Worm (Caenorhabditis elegans) whole organism, mixed stage, embryonic: ENCODE measurements around the gene sec-61.A.

Source experiments
- M03D4.4 ChIP-seq: sonication (generic microtip); optimal IDR thresholded peaks from 2 replicates; lab custom pipeline; 2017; ENCODE audit warnings: mild to moderate bottlenecking, missing genetic modification characterization, missing compliant biosample characterization
- bed-3 ChIP-seq: fragments of 200-800 bp; sonication (Bioruptor generic); optimal IDR thresholded peaks from 3 replicates; lab custom pipeline; 2018; ENCODE audit warnings: mild to moderate bottlenecking, missing genetic modification characterization, moderate library complexity, missing compliant biosample characterization
- blmp-1 ChIP-seq: fragments of 150-350 bp; optimal IDR thresholded peaks from 2 replicates; lab custom pipeline; 2014; ENCODE audit warnings: missing biosample characterization, missing genetic modification characterization
- ceh-39 ChIP-seq: fragments of 150-350 bp; optimal IDR thresholded peaks from 2 replicates; lab custom pipeline; 2014; ENCODE audit warnings: missing biosample characterization, missing genetic modification characterization
- ceh-43 ChIP-seq: fragments of 200-800 bp; sonication (Bioruptor generic); optimal IDR thresholded peaks from 2 replicates; lab custom pipeline; 2018; ENCODE audit warnings: mild to moderate bottlenecking, missing genetic modification characterization, moderate library complexity, missing compliant biosample characterization
- ceh-83 ChIP-seq: fragments of 200-800 bp; sonication (Bioruptor generic); optimal IDR thresholded peaks from 2 replicates; lab custom pipeline; 2018; ENCODE audit warnings: mild to moderate bottlenecking, missing genetic modification characterization, missing compliant biosample characterization
- ces-1 ChIP-seq: fragments of 150-350 bp; optimal IDR thresholded peaks from 2 replicates; lab custom pipeline; 2014; ENCODE audit warnings: missing biosample characterization, missing genetic modification reagents, missing genetic modification characterization
- cnd-1 ChIP-seq: fragments of 200-800 bp; sonication (Bioruptor generic); optimal IDR thresholded peaks from 2 replicates; lab custom pipeline; 2018; ENCODE audit warnings: mild to moderate bottlenecking, missing genetic modification characterization, missing compliant biosample characterization
- drap-1 ChIP-seq: fragments of 200-800 bp; sonication (Bioruptor generic); optimal IDR thresholded peaks from 3 replicates; lab custom pipeline; 2018; ENCODE audit warnings: mild to moderate bottlenecking, missing genetic modification characterization, missing compliant biosample characterization
- elt-1 ChIP-seq: sonication (generic microtip); optimal IDR thresholded peaks from 2 replicates; lab custom pipeline; 2017; ENCODE audit warnings: missing genetic modification characterization, mild to moderate bottlenecking, missing compliant biosample characterization, antibody characterized with exemption, moderate library complexity, borderline replicate concordance; ENCODE audit not compliant: insufficient read depth
- elt-3 ChIP-seq: fragments of 150-350 bp; optimal IDR thresholded peaks from 2 replicates; lab custom pipeline; 2014; ENCODE audit warnings: missing biosample characterization, missing genetic modification characterization
- flh-1 ChIP-seq: fragments of 200-800 bp; sonication (Bioruptor generic); optimal IDR thresholded peaks from 2 replicates; lab custom pipeline; 2018; ENCODE audit warnings: mild to moderate bottlenecking, missing genetic modification characterization, moderate library complexity, missing compliant biosample characterization
- ham-2 ChIP-seq: fragments of 200-800 bp; sonication (Bioruptor generic); optimal IDR thresholded peaks from 2 replicates; lab custom pipeline; 2018; ENCODE audit warnings: mild to moderate bottlenecking, missing genetic modification characterization, missing compliant biosample characterization
- hlh-1 ChIP-seq: fragments of 150-350 bp; optimal IDR thresholded peaks from 2 replicates; lab custom pipeline; 2014; ENCODE audit warnings: missing biosample characterization, missing genetic modification reagents, missing genetic modification characterization
- lin-13 ChIP-seq: fragments of 150-350 bp; optimal IDR thresholded peaks from 2 replicates; lab custom pipeline; 2014; ENCODE audit warnings: missing biosample characterization, missing genetic modification characterization
- lin-32 ChIP-seq: fragments of 200-800 bp; sonication (Bioruptor generic); optimal IDR thresholded peaks from 2 replicates; lab custom pipeline; 2018; ENCODE audit warnings: mild to moderate bottlenecking, missing genetic modification characterization, missing compliant biosample characterization
- lsy-2 ChIP-seq: fragments of 150-350 bp; optimal IDR thresholded peaks from 2 replicates; lab custom pipeline; 2014; ENCODE audit warnings: missing biosample characterization, missing genetic modification characterization
- mab-5 ChIP-seq: fragments of 150-350 bp; optimal IDR thresholded peaks from 2 replicates; lab custom pipeline; 2014; ENCODE audit warnings: missing biosample characterization, missing genetic modification characterization
- mep-1 ChIP-seq: fragments of 150-350 bp; optimal IDR thresholded peaks from 2 replicates; lab custom pipeline; 2017; ENCODE audit warnings: missing biosample characterization, missing genetic modification reagents, missing genetic modification characterization, inconsistent platforms
- mls-2 ChIP-seq: sonication (generic microtip); optimal IDR thresholded peaks from 2 replicates; lab custom pipeline; 2016; ENCODE audit warnings: mild to moderate bottlenecking, missing genetic modification characterization, moderate library complexity, missing compliant biosample characterization
- nhr-12 ChIP-seq: fragments of 150-350 bp; optimal IDR thresholded peaks from 2 replicates; lab custom pipeline; 2014; ENCODE audit warnings: missing biosample characterization, missing genetic modification characterization
- nhr-2 ChIP-seq: fragments of 150-350 bp; optimal IDR thresholded peaks from 2 replicates; lab custom pipeline; 2014; ENCODE audit warnings: missing biosample characterization, missing genetic modification characterization
- nhr-237 ChIP-seq: fragments of 150-350 bp; optimal IDR thresholded peaks from 2 replicates; lab custom pipeline; 2014; ENCODE audit warnings: missing biosample characterization, missing genetic modification characterization
- nhr-28 ChIP-seq: fragments of 150-350 bp; optimal IDR thresholded peaks from 2 replicates; lab custom pipeline; 2014; ENCODE audit warnings: missing biosample characterization, missing genetic modification characterization
- nhr-76 ChIP-seq: sonication (generic microtip); optimal IDR thresholded peaks from 2 replicates; lab custom pipeline; 2017; ENCODE audit warnings: missing biosample characterization, missing genetic modification characterization
- pha-4 ChIP-seq: fragments of 150-350 bp; optimal IDR thresholded peaks from 2 replicates; lab custom pipeline; 2018; ENCODE audit warnings: missing biosample characterization, missing genetic modification reagents, missing genetic modification characterization
- sem-2 ChIP-seq: fragments of 200-800 bp; sonication (Bioruptor generic); optimal IDR thresholded peaks from 2 replicates; lab custom pipeline; 2018; ENCODE audit warnings: mild to moderate bottlenecking, missing genetic modification characterization, missing compliant biosample characterization
- snpc-4 ChIP-seq: fragments of 150-350 bp; optimal IDR thresholded peaks from 2 replicates; lab custom pipeline; 2014; ENCODE audit warnings: missing biosample characterization, missing genetic modification characterization
- sptf-1 ChIP-seq: sonication (generic microtip); optimal IDR thresholded peaks from 2 replicates; lab custom pipeline; 2017; ENCODE audit warnings: mild to moderate bottlenecking, missing genetic modification characterization, moderate library complexity, missing compliant biosample characterization
- tbx-8 ChIP-seq: fragments of 200-800 bp; sonication (Bioruptor generic); optimal IDR thresholded peaks from 2 replicates; lab custom pipeline; 2018; ENCODE audit warnings: mild to moderate bottlenecking, missing genetic modification characterization, moderate library complexity, missing compliant biosample characterization
- unc-120 ChIP-seq: sonication (generic microtip); optimal IDR thresholded peaks from 2 replicates; lab custom pipeline; 2017; ENCODE audit warnings: missing genetic modification characterization, missing compliant biosample characterization; ENCODE audit not compliant: poor library complexity, severe bottlenecking
- unc-39 ChIP-seq: fragments of 150-350 bp; optimal IDR thresholded peaks from 2 replicates; lab custom pipeline; 2014; ENCODE audit warnings: missing biosample characterization, missing genetic modification characterization
- unc-62 ChIP-seq: fragments of 150-350 bp; optimal IDR thresholded peaks from 2 replicates; lab custom pipeline; 2014; ENCODE audit warnings: missing biosample characterization, missing genetic modification reagents, missing genetic modification characterization
- zip-8 ChIP-seq: fragments of 150-350 bp; optimal IDR thresholded peaks from 2 replicates; lab custom pipeline; 2014; ENCODE audit warnings: missing biosample characterization, missing genetic modification characterization
- ztf-11 ChIP-seq: fragments of 150-350 bp; optimal IDR thresholded peaks from 2 replicates; lab custom pipeline; 2014; ENCODE audit warnings: missing biosample characterization, missing genetic modification characterization

sec-61.A gene

ce11 chrIV:14799186-14799585 lies 25.9 kb downstream of the sec-61.A start, which contains the start of gene Y57G11C.14:
Y57G11C.14 (plus strand) TSS chrIV:14799311.
- TF ChIP-seq bed-3 (GFP tag; lab: Kevin White, UChicago) (no peak), M03D4.4 (tag; lab: Kevin White, UChicago) (no peak), ztf-11 (tag; lab: Kevin White, UChicago) (no peak), nhr-237 (tag; lab: Kevin White, UChicago) (no peak)
- TF ChIP-seq, all 35 proteins: peak for 0

- TF ChIP-seq ces-1 (no peak), lin-32 (GFP tag; lab: Kevin White, UChicago) (no peak), tbx-8 (GFP tag; lab: Kevin White, UChicago) (no peak), ceh-43 (GFP tag; lab: Kevin White, UChicago) (no peak), nhr-2 (tag; lab: Kevin White, UChicago) (no peak), nhr-237 (tag; lab: Kevin White, UChicago) (no peak), elt-3 (tag; lab: Kevin White, UChicago) (no peak), zip-8 (no peak), cnd-1 (no peak), pha-4 (tag; lab: Kevin White, UChicago) (no peak), nhr-12 (tag; lab: Kevin White, UChicago) (no peak), flh-1 (GFP tag; lab: Kevin White, UChicago) (no peak), ceh-39 (tag; lab: Kevin White, UChicago) (no peak), ztf-11 (tag; lab: Kevin White, UChicago) (no peak), sptf-1 (tag; lab: Kevin White, UChicago) (no peak)
Measured at ce11 chrIV:14797849-14798248, 27.2 kb downstream of the sec-61.A start, which contains the start of gene arl-8. arl-8 (plus strand) TSS chrIV:14798149.

- no peak for TF ChIP-seq tbx-8 (GFP tag; lab: Kevin White, UChicago)
- no peak for TF ChIP-seq mep-1 (tag; lab: Kevin White, UChicago)
- TF ChIP-seq ztf-11 (tag; lab: Kevin White, UChicago), result no peak
- no peak for TF ChIP-seq nhr-28 (tag; lab: Kevin White, UChicago)
- no peak for TF ChIP-seq pha-4 (tag; lab: Kevin White, UChicago)
- TF ChIP-seq blmp-1 (tag; lab: Kevin White, UChicago), result no peak
- TF ChIP-seq elt-3 (tag; lab: Kevin White, UChicago), result no peak
- TF ChIP-seq ceh-83, result no peak
- no peak for TF ChIP-seq ces-1
- TF ChIP-seq ham-2 (GFP tag; lab: Kevin White, UChicago), result no peak
- no peak for TF ChIP-seq flh-1 (GFP tag; lab: Kevin White, UChicago)
- TF ChIP-seq cnd-1, result no peak
- TF ChIP-seq mab-5 (tag; lab: Kevin White, UChicago), result no peak
Measured at ce11 chrIV:14797354-14797753, 27.7 kb downstream of the sec-61.A start, which contains the start of the genes Y57G11C.1147 and nuo-3. Y57G11C.1147 (minus strand) TSS chrIV:14797514. nuo-3 (minus strand) TSS chrIV:14797544.

ce11 chrIV:14795918-14796488 lies 29.1 kb downstream of the sec-61.A start, which contains the start of gene coq-3:
coq-3 (minus strand) TSS chrIV:14796324.
- TF ChIP-seq snpc-4 (tag; lab: Kevin White, UChicago), result no peak
- TF ChIP-seq lin-13, result no peak
- TF ChIP-seq nhr-2 (tag; lab: Kevin White, UChicago), result no peak
- no peak for TF ChIP-seq nhr-76 (tag; lab: Kevin White, UChicago)
- TF ChIP-seq ceh-39 (tag; lab: Kevin White, UChicago), result no peak
- TF ChIP-seq sptf-1 (tag; lab: Kevin White, UChicago), result no peak

ce11 chrIV:14793900-14794624 lies 31.0 kb downstream of the sec-61.A start:
- TF ChIP-seq tbx-8 (GFP tag; lab: Kevin White, UChicago) (no peak), elt-3 (tag; lab: Kevin White, UChicago) (no peak), hlh-1 (tag; lab: Kevin White, UChicago) (no peak), unc-62 (no peak), unc-120 (tag; lab: Kevin White, UChicago) (peak; percentile 43), flh-1 (GFP tag; lab: Kevin White, UChicago) (no peak), lsy-2 (peak; percentile 41), ces-1 (peak; percentile 51), bed-3 (GFP tag; lab: Kevin White, UChicago) (no peak), M03D4.4 (tag; lab: Kevin White, UChicago) (no peak), sem-2 (no peak), snpc-4 (tag; lab: Kevin White, UChicago) (no peak), mab-5 (tag; lab: Kevin White, UChicago) (no peak), nhr-2 (tag; lab: Kevin White, UChicago) (no peak), elt-1 (tag; lab: Kevin White, UChicago) (no peak), ceh-83 (no peak), ztf-11 (tag; lab: Kevin White, UChicago) (peak; percentile 14), ceh-43 (GFP tag; lab: Kevin White, UChicago) (peak; percentile 14), drap-1 (GFP tag; lab: Kevin White, UChicago) (no peak), nhr-76 (tag; lab: Kevin White, UChicago) (no peak), pha-4 (tag; lab: Kevin White, UChicago) (no peak), mep-1 (tag; lab: Kevin White, UChicago) (peak; percentile 6), ham-2 (GFP tag; lab: Kevin White, UChicago) (peak; percentile 48), sptf-1 (tag; lab: Kevin White, UChicago) (peak; percentile 32), zip-8 (no peak), unc-39 (tag; lab: Kevin White, UChicago) (no peak), lin-32 (GFP tag; lab: Kevin White, UChicago) (no peak), nhr-28 (tag; lab: Kevin White, UChicago) (no peak), nhr-12 (tag; lab: Kevin White, UChicago) (no peak), mls-2 (tag; lab: Kevin White, UChicago) (peak; percentile 44)
